Worm (Caenorhabditis elegans) whole organism, early embryonic: Measurements from ENCODE around the gene spl-3.
A peak's percentile ranks its signal among the peaks of the same experiment; 100 is the strongest.
"Not testable (repeated sequence)": the region's sequence is repeated elsewhere in the genome, so short reads cannot be mapped to it uniquely, and the experiment has no call there.

Source experiments
- B0310.2 ChIP-seq: sonication (generic microtip); optimal IDR thresholded peaks from 2 replicates; lab custom pipeline; 2016; ENCODE audit warnings: mild to moderate bottlenecking, missing genetic modification characterization, missing compliant biosample characterization
- F13C5.2 ChIP-seq: sonication (generic microtip); optimal IDR thresholded peaks from 2 replicates; lab custom pipeline; 2017; ENCODE audit warnings: mild to moderate bottlenecking, missing genetic modification characterization, inconsistent platforms, missing compliant biosample characterization
- aly-1 ChIP-seq: sonication (generic microtip); optimal IDR thresholded peaks from 2 replicates; lab custom pipeline; 2016; ENCODE audit warnings: missing genetic modification characterization, missing compliant biosample characterization
- ama-1 ChIP-seq: fragments of 150-350 bp; optimal IDR thresholded peaks from 2 replicates; lab custom pipeline; 2014
- ceh-13 ChIP-seq: fragments of 200-800 bp; sonication (Bioruptor generic); optimal IDR thresholded peaks from 2 replicates; lab custom pipeline; 2018; ENCODE audit warnings: mild to moderate bottlenecking, missing genetic modification characterization, missing compliant biosample characterization
- ceh-36 ChIP-seq: sonication (generic microtip); optimal IDR thresholded peaks from 2 replicates; lab custom pipeline; 2016; ENCODE audit warnings: missing genetic modification characterization, inconsistent platforms, missing compliant biosample characterization
- ets-7 ChIP-seq: sonication (generic microtip); optimal IDR thresholded peaks from 2 replicates; lab custom pipeline; 2016; ENCODE audit warnings: missing genotype, missing genetic modification characterization, missing compliant biosample characterization
- flt-1 ChIP-seq: fragments of 200-800 bp; sonication (Bioruptor generic); IDR thresholded peaks from 2 replicates; pipeline ENCODE4 v1.3.6; 2022; ENCODE audit warnings: missing genetic modification characterization, missing compliant biosample characterization
- hmbx-1 ChIP-seq: sonication (generic microtip); optimal IDR thresholded peaks from 2 replicates; lab custom pipeline; 2016; ENCODE audit warnings: mild to moderate bottlenecking, missing genetic modification characterization, missing compliant biosample characterization
- hmg-4 ChIP-seq: fragments of 200-800 bp; sonication (Bioruptor generic); optimal IDR thresholded peaks from 2 replicates; lab custom pipeline; 2018; ENCODE audit warnings: mild to moderate bottlenecking, missing genetic modification characterization, missing compliant biosample characterization
- hnd-1 ChIP-seq: sonication (generic microtip); optimal IDR thresholded peaks from 2 replicates; lab custom pipeline; 2016; ENCODE audit warnings: missing genetic modification characterization, missing compliant biosample characterization
- pes-1 ChIP-seq: fragments of 200-800 bp; sonication (Bioruptor generic); IDR thresholded peaks from 2 replicates; pipeline ENCODE4 v1.3.6; 2022; ENCODE audit warnings: missing genetic modification reagents, missing genetic modification characterization, missing compliant biosample characterization
- scrt-1 ChIP-seq: fragments of 200-800 bp; sonication (Bioruptor generic); IDR thresholded peaks from 2 replicates; pipeline ENCODE4 v1.3.6; 2022; ENCODE audit warnings: missing genetic modification characterization, missing compliant biosample characterization
- sea-1 ChIP-seq: fragments of 200-800 bp; sonication (Bioruptor generic); conservative IDR thresholded peaks from 2 replicates; pipeline ENCODE4 v1.3.6; 2022; ENCODE audit warnings: missing genetic modification characterization, missing compliant biosample characterization
- tbx-11 ChIP-seq: fragments of 200-800 bp; sonication (Bioruptor generic); IDR thresholded peaks from 2 replicates; pipeline ENCODE4 v1.3.6; 2022; ENCODE audit warnings: missing genetic modification characterization, missing compliant biosample characterization
- tbx-37 ChIP-seq: fragments of 200-800 bp; sonication (Bioruptor generic); conservative IDR thresholded peaks from 2 replicates; pipeline ENCODE4 v1.3.6; 2022; ENCODE audit warnings: missing genetic modification reagents, missing genetic modification characterization, missing compliant biosample characterization
- tra-4 ChIP-seq: sonication (generic microtip); optimal IDR thresholded peaks from 2 replicates; lab custom pipeline; 2017; ENCODE audit warnings: missing genetic modification characterization, missing compliant biosample characterization

The spl-3 gene

ce11 chrIV:1167352-1167751 is 25.5 kb upstream of the spl-3 start:
- TF ChIP-seq aly-1 (tag; lab: Kevin White, UChicago) = no peak
- TF ChIP-seq F13C5.2 (tag; lab: Kevin White, UChicago) = no peak
- no peak for TF ChIP-seq tbx-37
- no peak for TF ChIP-seq tbx-11
- TF ChIP-seq flt-1 = no peak
- no peak for TF ChIP-seq ceh-36 (tag; lab: Kevin White, UChicago)
- TF ChIP-seq ets-7 = no peak
- no peak for TF ChIP-seq sea-1 (GFP tag; lab: Robert Waterston, UW)
- no peak for TF ChIP-seq hmbx-1 (tag; lab: Kevin White, UChicago)
- TF ChIP-seq B0310.2 (tag; lab: Kevin White, UChicago) = no peak
- TF ChIP-seq hmg-4 (GFP tag; lab: Kevin White, UChicago) = no peak
- TF ChIP-seq tra-4 (tag; lab: Kevin White, UChicago) = no peak
- no peak for TF ChIP-seq scrt-1 (GFP tag; lab: Robert Waterston, UW)
- TF ChIP-seq ceh-13 = no peak
- TF ChIP-seq pes-1 (GFP tag; lab: Robert Waterston, UW) = no peak

ce11 chrIV:1168311-1168965 is 24.4 kb upstream of the spl-3 start:
- TF ChIP-seq tbx-37 (no peak), pes-1 (GFP tag; lab: Robert Waterston, UW) (no peak), F13C5.2 (tag; lab: Kevin White, UChicago) (peak; percentile 36)

- TF ChIP-seq tra-4 (tag; lab: Kevin White, UChicago) (no peak), ets-7 (no peak), F13C5.2 (tag; lab: Kevin White, UChicago) (no peak), hmg-4 (GFP tag; lab: Kevin White, UChicago) (no peak), hmbx-1 (tag; lab: Kevin White, UChicago) (no peak), pes-1 (GFP tag; lab: Robert Waterston, UW) (no peak), hnd-1 (tag; lab: Kevin White, UChicago) (no peak), ceh-36 (tag; lab: Kevin White, UChicago) (no peak), ceh-13 (no peak), tbx-37 (no peak)
These were observed 22.5 kb upstream of the spl-3 start, which contains the start of gene cec-2 for ce11 chrIV:1170408-1170807. TSS of gene cec-2 (plus strand) at chrIV:1170708.

- TF ChIP-seq sea-1 (GFP tag; lab: Robert Waterston, UW) (no peak), hnd-1 (tag; lab: Kevin White, UChicago) (no peak), tbx-37 (no peak), ceh-36 (tag; lab: Kevin White, UChicago) (no peak), hmbx-1 (tag; lab: Kevin White, UChicago) (no peak), ama-1 (no peak), tbx-11 (no peak), tra-4 (tag; lab: Kevin White, UChicago) (no peak), ceh-13 (no peak), aly-1 (tag; lab: Kevin White, UChicago) (no peak), hmg-4 (GFP tag; lab: Kevin White, UChicago) (no peak), ets-7 (no peak), scrt-1 (GFP tag; lab: Robert Waterston, UW) (no peak)
These were observed 18.5 kb upstream of the spl-3 start for ce11 chrIV:1174411-1174810.

- TF ChIP-seq flt-1 (no peak), F13C5.2 (tag; lab: Kevin White, UChicago) (no peak), ceh-36 (tag; lab: Kevin White, UChicago) (no peak), tbx-37 (no peak), pes-1 (GFP tag; lab: Robert Waterston, UW) (no peak), ets-7 (no peak), scrt-1 (GFP tag; lab: Robert Waterston, UW) (no peak), aly-1 (tag; lab: Kevin White, UChicago) (no peak), ama-1 (no peak), tbx-11 (no peak), ceh-13 (no peak), hnd-1 (tag; lab: Kevin White, UChicago) (no peak)
These were observed 16.3 kb upstream of the spl-3 start for ce11 chrIV:1176613-1177012.

ce11 chrIV:1177683-1178082 is 15.2 kb upstream of the spl-3 start, which contains the start of gene Y104H12D.2:
TSS of gene Y104H12D.2 (plus strand) at chrIV:1178022.
- TF ChIP-seq hmbx-1 (tag; lab: Kevin White, UChicago) (no peak), ets-7 (no peak), sea-1 (GFP tag; lab: Robert Waterston, UW) (no peak), ceh-36 (tag; lab: Kevin White, UChicago) (no peak), F13C5.2 (tag; lab: Kevin White, UChicago) (no peak), tbx-11 (no peak), hnd-1 (tag; lab: Kevin White, UChicago) (no peak), scrt-1 (GFP tag; lab: Robert Waterston, UW) (no peak), flt-1 (no peak), hmg-4 (GFP tag; lab: Kevin White, UChicago) (no peak), aly-1 (tag; lab: Kevin White, UChicago) (no peak), ceh-13 (no peak), tbx-37 (no peak), ama-1 (no peak), B0310.2 (tag; lab: Kevin White, UChicago) (no peak), tra-4 (tag; lab: Kevin White, UChicago) (no peak)

ce11 chrIV:1182292-1182691 is 10.6 kb upstream of the spl-3 start, which contains the start of gene rmif-2:
TSS of gene rmif-2 (plus strand) at chrIV:1182592.
- not testable (repeated sequence) for TF ChIP-seq hmbx-1 (tag; lab: Kevin White, UChicago); scrt-1 (GFP tag; lab: Robert Waterston, UW); tra-4 (tag; lab: Kevin White, UChicago)

- TF ChIP-seq tbx-37; sea-1 (GFP tag; lab: Robert Waterston, UW); ceh-13: not testable (repeated sequence)
These were observed 5.4 kb upstream of the spl-3 start, which contains the start of gene mdt-20 for ce11 chrIV:1187502-1187901. TSS of gene mdt-20 (plus strand) at chrIV:1187802.
